Worm (Caenorhabditis elegans) whole organism, early embryonic: ENCODE measurements around the gene Y37E11AM.3.

Experiments
- B0310.2 ChIP-seq: sonication (generic microtip); optimal IDR thresholded peaks from 2 replicates; lab custom pipeline; 2016; ENCODE audit warnings: mild to moderate bottlenecking, missing genetic modification characterization, missing compliant biosample characterization
- F13C5.2 ChIP-seq: sonication (generic microtip); optimal IDR thresholded peaks from 2 replicates; lab custom pipeline; 2017; ENCODE audit warnings: mild to moderate bottlenecking, missing genetic modification characterization, inconsistent platforms, missing compliant biosample characterization
- ama-1 ChIP-seq: fragments of 150-350 bp; optimal IDR thresholded peaks from 2 replicates; lab custom pipeline; 2014
- ets-7 ChIP-seq: sonication (generic microtip); optimal IDR thresholded peaks from 2 replicates; lab custom pipeline; 2016; ENCODE audit warnings: missing genotype, missing genetic modification characterization, missing compliant biosample characterization
- hmbx-1 ChIP-seq: sonication (generic microtip); optimal IDR thresholded peaks from 2 replicates; lab custom pipeline; 2016; ENCODE audit warnings: mild to moderate bottlenecking, missing genetic modification characterization, missing compliant biosample characterization
- hmg-4 ChIP-seq: fragments of 200-800 bp; sonication (Bioruptor generic); optimal IDR thresholded peaks from 2 replicates; lab custom pipeline; 2018; ENCODE audit warnings: mild to moderate bottlenecking, missing genetic modification characterization, missing compliant biosample characterization
- hnd-1 ChIP-seq: sonication (generic microtip); optimal IDR thresholded peaks from 2 replicates; lab custom pipeline; 2016; ENCODE audit warnings: missing genetic modification characterization, missing compliant biosample characterization
- pes-1 ChIP-seq: fragments of 200-800 bp; sonication (Bioruptor generic); IDR thresholded peaks from 2 replicates; pipeline ENCODE4 v1.3.6; 2022; ENCODE audit warnings: missing genetic modification reagents, missing genetic modification characterization, missing compliant biosample characterization
- scrt-1 ChIP-seq: fragments of 200-800 bp; sonication (Bioruptor generic); IDR thresholded peaks from 2 replicates; pipeline ENCODE4 v1.3.6; 2022; ENCODE audit warnings: missing genetic modification characterization, missing compliant biosample characterization
- sea-1 ChIP-seq: fragments of 200-800 bp; sonication (Bioruptor generic); conservative IDR thresholded peaks from 2 replicates; pipeline ENCODE4 v1.3.6; 2022; ENCODE audit warnings: missing genetic modification characterization, missing compliant biosample characterization
- tbx-11 ChIP-seq: fragments of 200-800 bp; sonication (Bioruptor generic); IDR thresholded peaks from 2 replicates; pipeline ENCODE4 v1.3.6; 2022; ENCODE audit warnings: missing genetic modification characterization, missing compliant biosample characterization
- tra-4 ChIP-seq: sonication (generic microtip); optimal IDR thresholded peaks from 2 replicates; lab custom pipeline; 2017; ENCODE audit warnings: missing genetic modification characterization, missing compliant biosample characterization

- TF ChIP-seq ama-1 (lab: Kevin White, UChicago) (no peak), ets-7 (tag; lab: Kevin White, UChicago) (no peak), sea-1 (no peak), F13C5.2 (no peak), B0310.2 (tag; lab: Kevin White, UChicago) (no peak), scrt-1 (GFP tag; lab: Robert Waterston, UW) (no peak), hnd-1 (no peak), tra-4 (no peak), hmbx-1 (no peak), hmg-4 (no peak), pes-1 (GFP tag; lab: Robert Waterston, UW) (no peak), tbx-11 (GFP tag; lab: Robert Waterston, UW) (no peak)
These were observed 20.8 kb downstream of the Y37E11AM.3 start, which contains the start of gene Y37E11AL.2 for ce11 chrIV:3698201-3698600.
